Worm (Caenorhabditis elegans): Measurements from ENCODE around the gene memo-1.

Gene memo-1

DNA sequence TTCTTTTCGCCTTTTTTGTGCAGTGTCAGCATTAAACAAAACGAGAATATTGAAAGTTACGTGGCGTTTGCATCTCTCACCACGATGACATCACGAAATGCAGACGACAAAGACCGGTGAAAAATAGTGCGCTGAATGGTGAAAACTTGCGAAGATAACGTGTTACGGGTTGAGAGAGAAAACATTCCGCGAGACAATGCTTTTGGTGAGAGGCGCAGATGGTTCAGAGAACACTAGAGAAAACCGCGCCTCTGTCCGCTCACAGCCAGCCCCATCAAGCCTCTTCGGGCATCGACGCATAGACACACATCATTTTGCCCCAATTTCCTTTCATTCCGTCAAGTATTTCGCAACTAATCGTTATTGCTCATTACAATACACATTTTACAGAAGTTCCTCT, 7.6 kb upstream of the memo-1 start, which contains the start of the genes C37C3.9 and C37C3.18:
TSS of gene C37C3.9 (minus strand) at position 98 of the 400 bp plus-strand sequence.
TSS of gene C37C3.18 (plus strand) at position 391 of the 400 bp plus-strand sequence.
- TF ChIP-seq nhr-232 (tag; optimal IDR thresholded peaks at IDR 0.05) (no peak), C08G9.2 (tag; optimal IDR thresholded peaks at IDR 0.05) (no peak), pat-9 (tag; optimal IDR thresholded peaks at IDR 0.05) (no peak), eyg-1 (tag; optimal IDR thresholded peaks at IDR 0.05) (no peak), npax-4 (tag; optimal IDR thresholded peaks at IDR 0.05) (no peak), fax-1 (tag; optimal IDR thresholded peaks at IDR 0.05) (no peak), madf-2 (tag; optimal IDR thresholded peaks at IDR 0.05) (no peak), ceh-45 (GFP tag; IDR thresholded peaks at IDR 0.05) (no peak), gmeb-2 (tag; optimal IDR thresholded peaks at IDR 0.05) (no peak), ceh-24 (tag; optimal IDR thresholded peaks at IDR 0.05) (no peak), sox-4 (tag; optimal IDR thresholded peaks at IDR 0.05) (no peak), ceh-31 (tag; optimal IDR thresholded peaks at IDR 0.05) (peak; percentile 42), rnt-1 (tag; optimal IDR thresholded peaks at IDR 0.05) (peak; percentile 58), ttx-3 (tag; optimal IDR thresholded peaks at IDR 0.05) (no peak), sdc-2 (tag; optimal IDR thresholded peaks at IDR 0.05) (no peak), unc-55 (GFP tag; optimal IDR thresholded peaks at IDR 0.05) (peak; percentile 73), F13H6.1 (tag; optimal IDR thresholded peaks at IDR 0.05) (no peak), pag-3 (tag; optimal IDR thresholded peaks at IDR 0.05; ENCODE audit: borderline replicate concordance) (no peak), nfya-1 (tag; optimal IDR thresholded peaks at IDR 0.05) (peak; percentile 63), ama-1 (optimal IDR thresholded peaks at IDR 0.05) (no peak), fkh-6 (tag; optimal IDR thresholded peaks at IDR 0.05) (no peak), C38D4.7 (GFP tag; optimal IDR thresholded peaks at IDR 0.05) (no peak), ztf-16 (tag; optimal IDR thresholded peaks at IDR 0.05) (no peak), dmd-4 (tag; optimal IDR thresholded peaks at IDR 0.05; ENCODE audit: borderline replicate concordance) (no peak), ceh-14 (tag; optimal IDR thresholded peaks at IDR 0.05) (no peak), hlh-6 (tag; optimal IDR thresholded peaks at IDR 0.05) (no peak), odd-2 (tag; optimal IDR thresholded peaks at IDR 0.05) (no peak), nhr-11 (tag; optimal IDR thresholded peaks at IDR 0.05) (no peak), elt-2 (tag; optimal IDR thresholded peaks at IDR 0.05) (no peak), unc-86 (tag; optimal IDR thresholded peaks at IDR 0.05) (no peak), T23F11.4 (GFP tag; optimal IDR thresholded peaks at IDR 0.05) (peak; percentile 39), hlh-30 (tag; optimal IDR thresholded peaks at IDR 0.05; ENCODE audit: insufficient read depth) (peak; percentile 6), tbx-7 (tag; optimal IDR thresholded peaks at IDR 0.05) (no peak), lim-6 (tag; optimal IDR thresholded peaks at IDR 0.05) (no peak), ceh-18 (tag; optimal IDR thresholded peaks at IDR 0.05) (peak; percentile 48), che-1 (tag; optimal IDR thresholded peaks at IDR 0.05) (no peak), pha-2 (tag; optimal IDR thresholded peaks at IDR 0.05) (no peak), hlh-8 (tag; optimal IDR thresholded peaks at IDR 0.05) (no peak), ceh-34 (tag; optimal IDR thresholded peaks at IDR 0.05) (peak; percentile 29), ceh-19 (GFP tag; optimal IDR thresholded peaks at IDR 0.05) (no peak), Y22D7AL.16 (tag; optimal IDR thresholded peaks at IDR 0.05) (no peak), pqm-1 (tag; optimal IDR thresholded peaks at IDR 0.05) (peak; percentile 31), ahr-1 (tag; optimal IDR thresholded peaks at IDR 0.05) (no peak), pha-4 (tag; optimal IDR thresholded peaks at IDR 0.05) (no peak), unc-42 (tag; optimal IDR thresholded peaks at IDR 0.05) (no peak), unc-3 (GFP tag; conservative IDR thresholded peaks at IDR 0.05) (no peak), unc-3 (tag; optimal IDR thresholded peaks at IDR 0.05) (no peak), ets-4 (tag; optimal IDR thresholded peaks at IDR 0.05) (no peak), ceh-48 (tag; optimal IDR thresholded peaks at IDR 0.05) (no peak), ceh-9 (tag; optimal IDR thresholded peaks at IDR 0.05) (no peak), K02D7.2 (tag; optimal IDR thresholded peaks at IDR 0.05) (no peak), ref-2 (tag; optimal IDR thresholded peaks at IDR 0.05) (no peak), hlh-15 (tag; optimal IDR thresholded peaks at IDR 0.05) (no peak), ceh-2 (tag; optimal IDR thresholded peaks at IDR 0.05) (no peak), syd-9 (tag; optimal IDR thresholded peaks at IDR 0.05) (no peak)
